Worm (Caenorhabditis elegans) whole organism, L1 larva: ENCODE measurements around the gene C04E12.5.

Experiments used
- C34B4.2 ChIP-seq: sonication (generic microtip); optimal IDR thresholded peaks from 2 replicates; lab custom pipeline; 2017; ENCODE audit warnings: mild to moderate bottlenecking, missing genetic modification characterization, missing compliant biosample characterization
- aha-1 ChIP-seq: fragments of 150-350 bp; optimal IDR thresholded peaks from 2 replicates; lab custom pipeline; 2014; ENCODE audit warnings: missing biosample characterization, missing genetic modification characterization
- alr-1 ChIP-seq: fragments of 200-800 bp; sonication (Bioruptor generic); optimal IDR thresholded peaks from 2 replicates; lab custom pipeline; 2018; ENCODE audit warnings: borderline replicate concordance, mild to moderate bottlenecking, missing genetic modification characterization, missing compliant biosample characterization
- ama-1 ChIP-seq: fragments of 150-350 bp; optimal IDR thresholded peaks from 2 replicates; lab custom pipeline; 2014
- blmp-1 ChIP-seq: fragments of 150-350 bp; optimal IDR thresholded peaks from 2 replicates; lab custom pipeline; 2014; ENCODE audit warnings: missing biosample characterization, missing genetic modification characterization
- ceh-63 ChIP-seq: fragments of 200-800 bp; sonication (Bioruptor generic); optimal IDR thresholded peaks from 2 replicates; lab custom pipeline; 2018; ENCODE audit warnings: mild to moderate bottlenecking, missing genetic modification characterization, missing compliant biosample characterization
- ceh-82 ChIP-seq, 3 experiments: fragments of 150-350 bp in 1 of 3; sonication (generic microtip) in 2 of 3; optimal IDR thresholded peaks; 2 replicates each; lab custom pipeline; 2014 to 2017; ENCODE audit warnings: missing biosample characterization in 3 of 3, missing genetic modification characterization in 3 of 3
- ceh-88 ChIP-seq: fragments of 200-800 bp; sonication (Bioruptor generic); IDR thresholded peaks from 2 replicates; pipeline ENCODE4 v1.3.6; 2022; ENCODE audit warnings: missing genetic modification characterization, missing compliant biosample characterization
- efl-1 ChIP-seq, 4 experiments: fragments of 150-350 bp; optimal IDR thresholded peaks in 3 of 4; peaks in 1 of 4; 1 replicate in 1 of 4; 2 replicates in 3 of 4; lab custom pipeline; 2014; ENCODE audit warnings: missing biosample characterization in 2 of 4, missing genetic modification characterization in 2 of 4, missing genetic modification reagents in 2 of 4
- efl-3 ChIP-seq: fragments of 200-800 bp; sonication (Bioruptor generic); optimal IDR thresholded peaks from 2 replicates; lab custom pipeline; 2018; ENCODE audit warnings: mild to moderate bottlenecking, missing genetic modification characterization, missing compliant biosample characterization
- egl-13 ChIP-seq: sonication (generic microtip); optimal IDR thresholded peaks from 2 replicates; lab custom pipeline; 2016; ENCODE audit warnings: missing genotype, missing genetic modification reagents, missing genetic modification characterization, missing compliant biosample characterization
- egl-27 ChIP-seq, 2 experiments: fragments of 150-350 bp in 1 of 2; sonication (generic microtip); optimal IDR thresholded peaks; 3 replicates each; lab custom pipeline; 2017 to 2018; ENCODE audit warnings: missing biosample characterization in 2 of 2, missing genetic modification characterization in 2 of 2, missing genetic modification reagents in 2 of 2
- elt-3 ChIP-seq, 6 experiments: fragments of 150-350 bp in 1 of 6; sonication (generic microtip); optimal IDR thresholded peaks; 2 replicates each; lab custom pipeline; 2017 to 2018; ENCODE audit warnings: missing biosample characterization in 6 of 6, missing genetic modification characterization in 6 of 6, inconsistent platforms in 1 of 6
- fkh-10 ChIP-seq: sonication (generic microtip); optimal IDR thresholded peaks from 2 replicates; lab custom pipeline; 2017; ENCODE audit warnings: missing biosample characterization, missing genetic modification reagents, missing genetic modification characterization
- fkh-4 ChIP-seq: sonication (generic microtip); optimal IDR thresholded peaks from 2 replicates; lab custom pipeline; 2016; ENCODE audit warnings: missing compliant biosample characterization, missing genetic modification characterization, borderline replicate concordance
- grh-1 ChIP-seq: fragments of 200-800 bp; sonication (Bioruptor generic); IDR thresholded peaks from 2 replicates; pipeline ENCODE4 v1.3.6; 2022; ENCODE audit warnings: missing genetic modification reagents, missing genetic modification characterization, missing compliant biosample characterization
- hpl-2 ChIP-seq: fragments of 150-350 bp; optimal IDR thresholded peaks from 2 replicates; lab custom pipeline; 2014; ENCODE audit warnings: missing biosample characterization, missing genetic modification reagents, missing genetic modification characterization
- lin-13 ChIP-seq: fragments of 150-350 bp; optimal IDR thresholded peaks from 2 replicates; lab custom pipeline; 2014; ENCODE audit warnings: missing biosample characterization, missing genetic modification reagents, missing genetic modification characterization
- lin-14 ChIP-seq: fragments of 200-800 bp; sonication (Bioruptor generic); optimal IDR thresholded peaks from 2 replicates; lab custom pipeline; 2018; ENCODE audit warnings: mild to moderate bottlenecking, missing genetic modification characterization, moderate library complexity, missing compliant biosample characterization
- lin-15B ChIP-seq: fragments of 150-350 bp; sonication (generic microtip); optimal IDR thresholded peaks from 3 replicates; lab custom pipeline; 2014; ENCODE audit warnings: missing biosample characterization, missing genetic modification characterization
- lin-39 ChIP-seq: fragments of 150-350 bp; optimal IDR thresholded peaks from 2 replicates; lab custom pipeline; 2014; ENCODE audit warnings: missing biosample characterization, missing genetic modification reagents, missing genetic modification characterization
- lir-3 ChIP-seq: sonication (generic microtip); optimal IDR thresholded peaks from 2 replicates; lab custom pipeline; 2016; ENCODE audit warnings: mild to moderate bottlenecking, missing genetic modification characterization, moderate library complexity, missing compliant biosample characterization; ENCODE audit not compliant: poor library complexity
- lsy-2 ChIP-seq, 2 experiments: fragments of 150-350 bp; optimal IDR thresholded peaks; 2 replicates each; lab custom pipeline; 2014; ENCODE audit warnings: missing biosample characterization in 2 of 2, missing genetic modification characterization in 2 of 2
- nhr-11 ChIP-seq: fragments of 150-350 bp; optimal IDR thresholded peaks from 2 replicates; lab custom pipeline; 2014; ENCODE audit warnings: missing biosample characterization, missing genetic modification characterization
- nhr-237 ChIP-seq: fragments of 150-350 bp; optimal IDR thresholded peaks from 2 replicates; lab custom pipeline; 2014; ENCODE audit warnings: missing biosample characterization, missing genetic modification characterization
- nhr-28 ChIP-seq: fragments of 150-350 bp; optimal IDR thresholded peaks from 2 replicates; lab custom pipeline; 2014; ENCODE audit warnings: missing biosample characterization, missing genetic modification characterization
- nhr-71 ChIP-seq: sonication (generic microtip); optimal IDR thresholded peaks from 2 replicates; lab custom pipeline; 2016; ENCODE audit warnings: mild to moderate bottlenecking, missing genetic modification characterization, moderate library complexity, missing compliant biosample characterization
- nhr-76 ChIP-seq: sonication (generic microtip); optimal IDR thresholded peaks from 2 replicates; lab custom pipeline; 2017; ENCODE audit warnings: missing biosample characterization, missing genetic modification characterization
- nhr-85 ChIP-seq: sonication (generic microtip); peaks from one replicate; lab custom pipeline; 2016; ENCODE audit warnings: missing genetic modification characterization, inconsistent platforms, missing compliant biosample characterization
- sup-37 ChIP-seq: fragments of 200-800 bp; sonication (Bioruptor generic); optimal IDR thresholded peaks from 2 replicates; lab custom pipeline; 2018; ENCODE audit warnings: mild to moderate bottlenecking, missing genetic modification characterization, missing compliant biosample characterization
- swsn-7 ChIP-seq: sonication (generic microtip); optimal IDR thresholded peaks from 2 replicates; lab custom pipeline; 2016; ENCODE audit warnings: missing genetic modification characterization, missing compliant biosample characterization
- tlp-1 ChIP-seq: fragments of 150-350 bp; optimal IDR thresholded peaks from 2 replicates; lab custom pipeline; 2014; ENCODE audit warnings: missing biosample characterization, missing genetic modification characterization
- unc-130 ChIP-seq: fragments of 150-350 bp; optimal IDR thresholded peaks from 2 replicates; lab custom pipeline; 2017; ENCODE audit warnings: missing biosample characterization, missing genetic modification characterization, inconsistent platforms
- unc-98 ChIP-seq: fragments of 200-800 bp; sonication (Bioruptor generic); IDR thresholded peaks from 2 replicates; pipeline ENCODE4 v1.3.6; 2022; ENCODE audit warnings: missing genetic modification characterization, missing compliant biosample characterization
- xbp-1 ChIP-seq: sonication (generic microtip); optimal IDR thresholded peaks from 2 replicates; lab custom pipeline; 2016; ENCODE audit warnings: missing genetic modification characterization, missing compliant biosample characterization
- zag-1 ChIP-seq: fragments of 150-350 bp; optimal IDR thresholded peaks from 2 replicates; lab custom pipeline; 2014; ENCODE audit warnings: missing biosample characterization, missing genetic modification characterization

Gene C04E12.5

ce11 chrV:3316108-3316507 lies 42.3 kb upstream of the C04E12.5 start, which contains the start of gene F35F10.1:
Gene F35F10.1 (plus strand): TSS chrV:3316307.
- no peak for TF ChIP-seq ama-1
- peak; percentile 9; the same call in 1 of the 2 replicates for TF ChIP-seq grh-1 (GFP tag; lab: Robert Waterston, UW)
- no peak for TF ChIP-seq egl-27 (tag; optimal IDR thresholded peaks at IDR 0.05; lab: Kevin White, UChicago)
- TF ChIP-seq lsy-2 (tag; optimal IDR thresholded peaks at IDR 0.05; lab: Kevin White, UChicago), result no peak
- TF ChIP-seq ceh-63 (GFP tag; lab: Kevin White, UChicago), result no peak
- no peak for TF ChIP-seq ceh-88 (GFP tag; lab: Robert Waterston, UW)
- TF ChIP-seq nhr-85, result peak; percentile 69
- TF ChIP-seq blmp-1 (tag; lab: Kevin White, UChicago), result peak; percentile 37
- no peak for TF ChIP-seq sup-37 (GFP tag; lab: Kevin White, UChicago)

ce11 chrV:3318975-3319374 lies 39.4 kb upstream of the C04E12.5 start, which contains the start of gene F35F10.13:
Gene F35F10.13 (minus strand): TSS chrV:3319075.
- no peak for TF ChIP-seq efl-1 (optimal IDR thresholded peaks at IDR 0.05; lab: Kevin White, UChicago)
- TF ChIP-seq efl-1 (GFP tag; optimal IDR thresholded peaks at IDR 0.05 in 1 of 2; lab: Kevin White, UChicago), result no peak
- TF ChIP-seq nhr-76 (tag; lab: Kevin White, UChicago), result no peak
- TF ChIP-seq alr-1 (tag; lab: Kevin White, UChicago), result no peak
- no peak for TF ChIP-seq tlp-1 (tag; lab: Kevin White, UChicago)
- TF ChIP-seq nhr-71, result no peak
- TF ChIP-seq fkh-4 (tag; lab: Kevin White, UChicago), result no peak
- TF ChIP-seq swsn-7 (tag; lab: Kevin White, UChicago), result no peak
- no peak for TF ChIP-seq hpl-2 (GFP tag; lab: Kevin White, UChicago)
- TF ChIP-seq xbp-1 (tag; lab: Kevin White, UChicago), result no peak
- TF ChIP-seq ceh-82 (tag; optimal IDR thresholded peaks at IDR 0.05; lab: Kevin White, UChicago), result no peak

- no peak for TF ChIP-seq egl-13 (tag; lab: Kevin White, UChicago)
- TF ChIP-seq nhr-11, result no peak
- no peak for TF ChIP-seq efl-3 (GFP tag; lab: Kevin White, UChicago)
- TF ChIP-seq C34B4.2 (tag; lab: Kevin White, UChicago), result no peak
- no peak for TF ChIP-seq unc-130 (tag; lab: Kevin White, UChicago)
- no peak for TF ChIP-seq nhr-237 (tag; lab: Kevin White, UChicago)
- TF ChIP-seq lin-14 (GFP tag; lab: Kevin White, UChicago), result no peak
- TF ChIP-seq fkh-10 (GFP tag; lab: Kevin White, UChicago), result no peak
- no peak for TF ChIP-seq lir-3 (tag; lab: Kevin White, UChicago)
- TF ChIP-seq, all 84 proteins: peak for 0
These were observed 38.4 kb upstream of the C04E12.5 start, which contains the start of gene F35F10.14 for ce11 chrV:3320005-3320404. Gene F35F10.14 (minus strand): TSS chrV:3320105.

ce11 chrV:3320432-3320831 lies 37.9 kb upstream of the C04E12.5 start, which contains the start of gene C17B7.14:
Gene C17B7.14 (minus strand): TSS chrV:3320532.
- TF ChIP-seq unc-98 (GFP tag; lab: Robert Waterston, UW) (no peak), lin-39 (tag; lab: Kevin White, UChicago) (no peak), fkh-10 (GFP tag; lab: Kevin White, UChicago) (no peak), zag-1 (tag; lab: Kevin White, UChicago) (no peak), elt-3 (tag; optimal IDR thresholded peaks at IDR 0.05; lab: Kevin White, UChicago) (no peak), lin-13 (GFP tag; lab: Kevin White, UChicago) (no peak), nhr-28 (no peak), lin-15B (tag; lab: Kevin White, UChicago) (no peak), ceh-88 (GFP tag; lab: Robert Waterston, UW) (no peak), aha-1 (no peak)
